Worm (Caenorhabditis elegans) whole organism, young adult: ENCODE data around the gene nep-5.
A peak's percentile ranks its signal among the peaks of the same experiment; 100 is the strongest.

Experiments used
- B0336.3 ChIP-seq: fragments of 200-800 bp; sonication (Bioruptor generic); IDR thresholded peaks from 2 replicates; pipeline ENCODE4 v1.3.6; 2022; ENCODE audit warnings: missing genetic modification characterization, missing compliant biosample characterization
- C06A6.2 ChIP-seq: fragments of 200-800 bp; sonication (Bioruptor generic); conservative IDR thresholded peaks from 2 replicates; pipeline ENCODE4 v1.3.6; 2022; ENCODE audit warnings: missing genetic modification characterization, missing compliant biosample characterization
- D2030.7 ChIP-seq: fragments of 200-800 bp; sonication (Bioruptor generic); IDR thresholded peaks from 2 replicates; pipeline ENCODE4 v1.3.6; 2022; ENCODE audit warnings: missing genetic modification reagents, missing genetic modification characterization, missing compliant biosample characterization
- F22D6.2 ChIP-seq: sonication (generic microtip); optimal IDR thresholded peaks from 2 replicates; lab custom pipeline; 2016; ENCODE audit warnings: mild to moderate bottlenecking, missing genetic modification characterization, missing compliant biosample characterization
- F23B12.7 ChIP-seq: sonication (generic microtip); optimal IDR thresholded peaks from 2 replicates; lab custom pipeline; 2017; ENCODE audit warnings: missing genetic modification characterization, mild to moderate bottlenecking, missing compliant biosample characterization, antibody characterized with exemption, moderate library complexity; ENCODE audit not compliant: insufficient read depth
- F37B4.10 ChIP-seq: fragments of 200-800 bp; sonication (Bioruptor generic); IDR thresholded peaks from 2 replicates; pipeline ENCODE4 v1.3.6; 2022; ENCODE audit warnings: missing genetic modification characterization, missing compliant biosample characterization
- F39B2.1 ChIP-seq: fragments of 200-800 bp; sonication (Bioruptor generic); IDR thresholded peaks from 2 replicates; pipeline ENCODE4 v1.3.6; 2022; ENCODE audit warnings: missing genetic modification reagents, missing genetic modification characterization, missing compliant biosample characterization
- F57C9.4 ChIP-seq: sonication (generic microtip); optimal IDR thresholded peaks from 2 replicates; lab custom pipeline; 2017; ENCODE audit warnings: mild to moderate bottlenecking, missing genetic modification characterization, missing compliant biosample characterization
- Y53F4B.3 ChIP-seq: fragments of 200-800 bp; sonication (Bioruptor generic); IDR thresholded peaks from 2 replicates; pipeline ENCODE4 v1.3.6; 2022; ENCODE audit warnings: missing genetic modification reagents, missing genetic modification characterization, missing compliant biosample characterization
- ama-1 ChIP-seq, 3 experiments: fragments of 150-350 bp in 1 of 3; sonication (generic microtip) in 2 of 3; optimal IDR thresholded peaks; 2 replicates each; lab custom pipeline; 2014 to 2018; ENCODE audit warnings: missing biosample characterization in 2 of 3, missing genetic modification characterization in 2 of 3, missing genetic modification reagents in 2 of 3
- aptf-3 ChIP-seq: fragments of 200-800 bp; sonication (Bioruptor generic); IDR thresholded peaks from 2 replicates; pipeline ENCODE4 v1.3.6; 2022; ENCODE audit warnings: missing genetic modification characterization, missing compliant biosample characterization
- attf-3 ChIP-seq: fragments of 200-800 bp; sonication (Bioruptor generic); conservative IDR thresholded peaks from 2 replicates; pipeline ENCODE4 v1.3.6; 2022; ENCODE audit warnings: missing genetic modification reagents, missing genetic modification characterization, missing compliant biosample characterization
- attf-6 ChIP-seq: fragments of 200-800 bp; sonication (Bioruptor generic); IDR thresholded peaks from 2 replicates; pipeline ENCODE4 v1.3.6; 2022; ENCODE audit warnings: missing genetic modification reagents, missing genetic modification characterization, missing compliant biosample characterization
- bed-2 ChIP-seq: fragments of 200-800 bp; sonication (Bioruptor generic); IDR thresholded peaks from 2 replicates; pipeline ENCODE4 v1.3.6; 2022; ENCODE audit warnings: missing genetic modification reagents, missing genetic modification characterization, missing compliant biosample characterization
- cebp-2 ChIP-seq: fragments of 200-800 bp; sonication (Bioruptor generic); IDR thresholded peaks from 2 replicates; pipeline ENCODE4 v1.3.6; 2022; ENCODE audit warnings: missing genetic modification characterization, missing compliant biosample characterization
- ceh-40 ChIP-seq: fragments of 200-800 bp; sonication (Bioruptor generic); IDR thresholded peaks from 2 replicates; pipeline ENCODE4 v1.3.6; 2022; ENCODE audit warnings: missing genetic modification characterization, missing compliant biosample characterization
- die-1 ChIP-seq: sonication (generic microtip); optimal IDR thresholded peaks from 2 replicates; lab custom pipeline; 2016; ENCODE audit warnings: missing genotype, mild to moderate bottlenecking, missing genetic modification characterization, missing compliant biosample characterization
- egl-44 ChIP-seq: fragments of 200-800 bp; sonication (Bioruptor generic); IDR thresholded peaks from 2 replicates; pipeline ENCODE4 v1.3.6; 2022; ENCODE audit warnings: missing genetic modification reagents, missing genetic modification characterization, missing compliant biosample characterization
- egrh-3 ChIP-seq: fragments of 200-800 bp; sonication (Bioruptor generic); IDR thresholded peaks from 2 replicates; pipeline ENCODE4 v1.3.6; 2022; ENCODE audit warnings: missing genetic modification reagents, missing genetic modification characterization, missing compliant biosample characterization
- ekl-4 ChIP-seq: fragments of 200-800 bp; sonication (Bioruptor generic); IDR thresholded peaks from 2 replicates; pipeline ENCODE4 v1.3.6; 2022; ENCODE audit warnings: missing genetic modification reagents, missing genetic modification characterization, missing compliant biosample characterization
- fkh-3 ChIP-seq: sonication (generic microtip); optimal IDR thresholded peaks from 2 replicates; lab custom pipeline; 2016; ENCODE audit warnings: mild to moderate bottlenecking, missing genetic modification characterization, missing compliant biosample characterization
- gei-17 ChIP-seq: fragments of 200-800 bp; sonication (Bioruptor generic); optimal IDR thresholded peaks from 2 replicates; lab custom pipeline; 2018; ENCODE audit warnings: mild to moderate bottlenecking, missing genetic modification characterization, missing compliant biosample characterization
- him-1 ChIP-seq: sonication (generic microtip); optimal IDR thresholded peaks from 2 replicates; lab custom pipeline; 2016; ENCODE audit warnings: missing genotype, missing genetic modification reagents, missing genetic modification characterization, missing compliant biosample characterization
- hmg-20 ChIP-seq: fragments of 200-800 bp; sonication (Bioruptor generic); IDR thresholded peaks from 2 replicates; pipeline ENCODE4 v1.3.6; 2022; ENCODE audit warnings: missing genetic modification reagents, missing genetic modification characterization, missing compliant biosample characterization
- hrde-1 ChIP-seq: sonication (generic microtip); optimal IDR thresholded peaks from 2 replicates; lab custom pipeline; 2016; ENCODE audit warnings: missing genetic modification characterization, mild to moderate bottlenecking, missing compliant biosample characterization, moderate library complexity, missing genotype, missing genetic modification reagents, borderline replicate concordance
- lin-26 ChIP-seq: fragments of 200-800 bp; sonication (Bioruptor generic); IDR thresholded peaks from 2 replicates; pipeline ENCODE4 v1.3.6; 2022; ENCODE audit warnings: missing genetic modification reagents, missing genetic modification characterization, missing compliant biosample characterization
- lin-40 ChIP-seq: sonication (generic microtip); optimal IDR thresholded peaks from 2 replicates; lab custom pipeline; 2016; ENCODE audit warnings: missing genetic modification characterization, mild to moderate bottlenecking, missing compliant biosample characterization, missing genotype, missing genetic modification reagents
- madf-8 ChIP-seq: fragments of 200-800 bp; sonication (Bioruptor generic); conservative IDR thresholded peaks from 2 replicates; pipeline ENCODE4 v1.3.6; 2022; ENCODE audit warnings: missing genetic modification reagents, missing genetic modification characterization, missing compliant biosample characterization
- mcd-1 ChIP-seq: fragments of 200-800 bp; sonication (Bioruptor generic); IDR thresholded peaks from 2 replicates; pipeline ENCODE4 v1.3.6; 2022; ENCODE audit warnings: missing genetic modification reagents, missing genetic modification characterization, missing compliant biosample characterization
- nfyb-1 ChIP-seq: fragments of 200-800 bp; sonication (Bioruptor generic); IDR thresholded peaks from 2 replicates; pipeline ENCODE4 v1.3.6; 2022; ENCODE audit warnings: missing genetic modification reagents, missing genetic modification characterization, missing compliant biosample characterization
- nhr-80 ChIP-seq: sonication (generic microtip); optimal IDR thresholded peaks from 2 replicates; lab custom pipeline; 2016; ENCODE audit warnings: missing genetic modification characterization, missing compliant biosample characterization
- nhr-90 ChIP-seq: sonication (generic microtip); optimal IDR thresholded peaks from 2 replicates; lab custom pipeline; 2016; ENCODE audit warnings: missing genotype, mild to moderate bottlenecking, missing genetic modification characterization, missing compliant biosample characterization
- rpc-1 ChIP-seq, 2 experiments: fragments of 150-350 bp in 1 of 2; sonication (generic microtip) in 1 of 2; optimal IDR thresholded peaks; 2 replicates each; lab custom pipeline; 2014 to 2018; ENCODE audit warnings: missing biosample characterization in 1 of 2, missing genetic modification characterization in 1 of 2, missing genetic modification reagents in 1 of 2, missing genotype in 1 of 2
- snpc-1.3 ChIP-seq: sonication (generic microtip); optimal IDR thresholded peaks from 2 replicates; lab custom pipeline; 2017; ENCODE audit warnings: missing genetic modification characterization, mild to moderate bottlenecking, missing compliant biosample characterization, antibody characterized with exemption, moderate library complexity, missing genotype, missing genetic modification reagents; ENCODE audit not compliant: insufficient read depth
- snpc-3.4 ChIP-seq: sonication (generic microtip); optimal IDR thresholded peaks from 2 replicates; lab custom pipeline; 2017; ENCODE audit warnings: missing genetic modification characterization, mild to moderate bottlenecking, missing compliant biosample characterization, antibody characterized with exemption, moderate library complexity, missing genotype, missing genetic modification reagents
- snpc-4 ChIP-seq, 5 experiments: fragments of 150-350 bp in 1 of 5; sonication (generic microtip) in 4 of 5; optimal IDR thresholded peaks; 2 replicates each; lab custom pipeline; 2014 to 2018; ENCODE audit warnings: missing genetic modification characterization in 5 of 5, missing biosample characterization in 3 of 5, antibody characterized with exemption in 2 of 5, mild to moderate bottlenecking in 2 of 5, missing compliant biosample characterization in 2 of 5, missing genotype in 2 of 5, moderate library complexity in 2 of 5, missing genetic modification reagents in 1 of 5
- tbx-9 ChIP-seq: sonication (generic microtip); optimal IDR thresholded peaks from 2 replicates; lab custom pipeline; 2016; ENCODE audit warnings: borderline replicate concordance, missing genetic modification characterization, inconsistent platforms, missing compliant biosample characterization
- tlf-1 ChIP-seq: fragments of 200-800 bp; sonication (Bioruptor generic); optimal IDR thresholded peaks from 2 replicates; lab custom pipeline; 2018; ENCODE audit warnings: mild to moderate bottlenecking, missing genetic modification characterization, missing compliant biosample characterization
- unc-130 ChIP-seq: sonication (generic microtip); optimal IDR thresholded peaks from 2 replicates; lab custom pipeline; 2016; ENCODE audit warnings: missing genetic modification reagents, missing genetic modification characterization, missing compliant biosample characterization
- zim-3 ChIP-seq: sonication (generic microtip); optimal IDR thresholded peaks from 2 replicates; lab custom pipeline; 2017; ENCODE audit warnings: mild to moderate bottlenecking, missing genetic modification characterization, moderate library complexity, missing compliant biosample characterization

nep-5 gene

DNA sequence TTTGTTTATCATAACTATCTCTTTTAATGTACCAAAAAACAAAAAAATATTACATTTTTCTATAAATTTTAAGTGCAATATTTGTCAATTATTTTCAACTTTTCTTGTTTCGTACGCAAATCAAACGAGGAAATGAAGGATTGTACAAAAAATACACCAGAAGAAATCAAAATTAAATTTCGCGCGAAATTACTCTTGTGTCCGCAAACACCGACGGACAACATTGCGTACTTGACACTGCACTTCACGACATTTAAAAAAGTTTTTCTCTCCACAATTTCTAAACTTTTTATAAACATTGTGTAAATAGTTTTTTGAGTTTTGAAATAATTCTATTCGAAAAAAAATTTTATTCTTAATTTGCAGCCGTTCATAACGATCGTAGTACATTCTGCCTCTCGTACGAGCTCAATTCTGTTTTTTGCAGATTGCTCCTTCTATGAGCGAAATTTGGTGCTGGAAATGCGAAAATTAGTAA is 14.0 kb upstream of the nep-5 start, which contains the start of gene mrps-16 (continued):
- no peak for TF ChIP-seq lin-26 (GFP tag; lab: Robert Waterston, UW)
- TF ChIP-seq nhr-90 (tag; lab: Kevin White, UChicago): no peak
- no peak for TF ChIP-seq aptf-3 (GFP tag; lab: Robert Waterston, UW)
- no peak for TF ChIP-seq bed-2 (GFP tag; lab: Robert Waterston, UW)
- TF ChIP-seq fkh-3 (tag; lab: Kevin White, UChicago): no peak
- TF ChIP-seq ceh-40 (GFP tag; lab: Robert Waterston, UW): no peak
- TF ChIP-seq hmg-20 (GFP tag; lab: Robert Waterston, UW): no peak
- no peak for TF ChIP-seq zim-3 (tag; lab: Kevin White, UChicago)
- peak; percentile 17 for TF ChIP-seq snpc-4 (GFP tag; optimal IDR thresholded peaks at IDR 0.05; lab: Kevin White, UChicago)
- TF ChIP-seq snpc-4 (tag; optimal IDR thresholded peaks at IDR 0.05; lab: Kevin White, UChicago): peak in 2 of 4 experiments; percentile 23 to 50
- no peak for TF ChIP-seq egrh-3 (GFP tag; lab: Robert Waterston, UW)
- TF ChIP-seq attf-3 (GFP tag; lab: Robert Waterston, UW): no peak
- no peak for TF ChIP-seq him-1 (tag; lab: Kevin White, UChicago)
- no peak for TF ChIP-seq F37B4.10 (GFP tag; lab: Robert Waterston, UW)
- no peak for TF ChIP-seq ekl-4
- no peak for TF ChIP-seq attf-6 (GFP tag; lab: Robert Waterston, UW)
- TF ChIP-seq C06A6.2: no peak
- TF ChIP-seq B0336.3 (GFP tag; lab: Robert Waterston, UW): no peak
- TF ChIP-seq nfyb-1 (GFP tag; lab: Robert Waterston, UW): no peak
- peak; percentile 55; the same call in 1 of the 2 replicates for TF ChIP-seq D2030.7 (GFP tag; lab: Robert Waterston, UW)
- no peak for TF ChIP-seq unc-130 (GFP tag; lab: Kevin White, UChicago)
- no peak for TF ChIP-seq tbx-9
- no peak for TF ChIP-seq gei-17 (GFP tag; lab: Kevin White, UChicago)
- peak; percentile 43 for TF ChIP-seq madf-8 (GFP tag; lab: Robert Waterston, UW)
- TF ChIP-seq F57C9.4 (tag; lab: Kevin White, UChicago): no peak
- no peak for TF ChIP-seq snpc-3.4 (tag; lab: Kevin White, UChicago)
- no peak for TF ChIP-seq F39B2.1
- no peak for TF ChIP-seq ama-1 (optimal IDR thresholded peaks at IDR 0.05; lab: Kevin White, UChicago)
- TF ChIP-seq ama-1 (GFP tag; optimal IDR thresholded peaks at IDR 0.05; lab: Kevin White, UChicago): no peak
- no peak for TF ChIP-seq Y53F4B.3 (GFP tag; lab: Robert Waterston, UW)
- no peak for TF ChIP-seq egl-44 (GFP tag; lab: Robert Waterston, UW)
- no peak for TF ChIP-seq die-1 (tag; lab: Kevin White, UChicago)
- no peak for TF ChIP-seq F23B12.7
- TF ChIP-seq F22D6.2: no peak
- peak; percentile 23 for TF ChIP-seq lin-40 (tag; lab: Kevin White, UChicago)
- TF ChIP-seq tlf-1 (GFP tag; lab: Kevin White, UChicago): no peak
- no peak for TF ChIP-seq cebp-2 (GFP tag; lab: Robert Waterston, UW)
- TF ChIP-seq hrde-1: no peak
- TF ChIP-seq mcd-1 (GFP tag; lab: Robert Waterston, UW): peak; percentile 26; the same call in 1 of the 2 replicates
- TF ChIP-seq snpc-1.3 (tag; lab: Kevin White, UChicago): peak; percentile 30
- TF ChIP-seq rpc-1 (optimal IDR thresholded peaks at IDR 0.05; lab: Kevin White, UChicago): no peak
- no peak for TF ChIP-seq rpc-1 (tag; optimal IDR thresholded peaks at IDR 0.05; lab: Kevin White, UChicago)
- no peak for TF ChIP-seq nhr-80 (tag; lab: Kevin White, UChicago)
